Worm (Caenorhabditis elegans): Measurements from ENCODE around the gene arrd-5.

arrd-5 gene

DNA sequence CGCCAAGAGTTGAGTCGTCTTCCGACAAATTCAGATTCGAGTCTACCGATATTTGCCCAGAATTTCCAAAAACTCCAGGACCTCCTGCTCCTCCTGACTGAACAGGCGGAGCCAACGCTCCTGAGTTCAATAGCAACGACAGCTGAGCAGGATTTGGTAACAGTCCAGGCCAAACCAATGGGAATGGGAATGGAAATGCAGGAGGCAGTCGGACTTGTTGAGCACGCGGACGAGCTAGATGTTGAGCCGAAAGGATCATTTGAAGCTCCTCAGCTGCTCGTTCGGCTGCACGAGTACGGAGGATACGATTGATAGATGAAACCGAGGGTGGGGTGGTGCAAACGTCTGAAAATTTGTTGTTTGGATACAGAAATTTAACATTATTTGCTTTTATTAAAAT is 8.1 kb upstream of the arrd-5 start:
- TF ChIP-seq C34F6.9 (tag; optimal IDR thresholded peaks at IDR 0.05): no peak
- no peak for TF ChIP-seq egl-27 (tag; optimal IDR thresholded peaks at IDR 0.05)
- no peak for TF ChIP-seq crh-2 (tag; optimal IDR thresholded peaks at IDR 0.05)
- TF ChIP-seq nhr-237 (tag; optimal IDR thresholded peaks at IDR 0.05): no peak
- TF ChIP-seq skn-1 (tag; optimal IDR thresholded peaks at IDR 0.05): no peak
- no peak for TF ChIP-seq sma-9 (GFP tag; optimal IDR thresholded peaks at IDR 0.05)
- no peak for TF ChIP-seq sma-9 (tag; optimal IDR thresholded peaks at IDR 0.05)
- no peak for TF ChIP-seq elt-1 (tag; optimal IDR thresholded peaks at IDR 0.05)
- TF ChIP-seq nhr-6 (tag; optimal IDR thresholded peaks at IDR 0.05): no peak
- TF ChIP-seq alr-1 (tag; optimal IDR thresholded peaks at IDR 0.05): no peak
- no peak for TF ChIP-seq gmeb-1 (tag; optimal IDR thresholded peaks at IDR 0.05)
- no peak for TF ChIP-seq zag-1 (tag; optimal IDR thresholded peaks at IDR 0.05)
- no peak for TF ChIP-seq unc-39 (tag; optimal IDR thresholded peaks at IDR 0.05)
- no peak for TF ChIP-seq ceh-82 (tag; optimal IDR thresholded peaks at IDR 0.05)
- TF ChIP-seq nhr-77 (tag; optimal IDR thresholded peaks at IDR 0.05): no peak
- no peak for TF ChIP-seq nhr-11 (tag; optimal IDR thresholded peaks at IDR 0.05)
- TF ChIP-seq F13H6.1 (tag; optimal IDR thresholded peaks at IDR 0.05): no peak
- TF ChIP-seq aly-2 (tag; optimal IDR thresholded peaks at IDR 0.05): no peak

- TF ChIP-seq nhr-11 (tag; optimal IDR thresholded peaks at IDR 0.05): no peak
- TF ChIP-seq dmd-4 (tag; optimal IDR thresholded peaks at IDR 0.05): no peak
- no peak for TF ChIP-seq sem-4 (tag; optimal IDR thresholded peaks at IDR 0.05)
- TF ChIP-seq R02D3.7 (tag; optimal IDR thresholded peaks at IDR 0.05): no peak
- no peak for TF ChIP-seq unc-39 (tag; optimal IDR thresholded peaks at IDR 0.05)
- TF ChIP-seq nhr-237 (tag; optimal IDR thresholded peaks at IDR 0.05): no peak
- no peak for TF ChIP-seq unc-55 (GFP tag; optimal IDR thresholded peaks at IDR 0.05)
- TF ChIP-seq sma-3 (GFP tag; optimal IDR thresholded peaks at IDR 0.05): no peak
- TF ChIP-seq gmeb-1 (tag; optimal IDR thresholded peaks at IDR 0.05): no peak
- TF ChIP-seq lin-39 (tag; optimal IDR thresholded peaks at IDR 0.05): no peak
- TF ChIP-seq ceh-16 (tag; optimal IDR thresholded peaks at IDR 0.05): no peak
Observed at ce11 chrII:9827852-9828251, 7.2 kb upstream of the arrd-5 start, which contains the start of gene eyg-1. TSS of gene eyg-1 (minus strand) at chrII:9827952.

DNA sequence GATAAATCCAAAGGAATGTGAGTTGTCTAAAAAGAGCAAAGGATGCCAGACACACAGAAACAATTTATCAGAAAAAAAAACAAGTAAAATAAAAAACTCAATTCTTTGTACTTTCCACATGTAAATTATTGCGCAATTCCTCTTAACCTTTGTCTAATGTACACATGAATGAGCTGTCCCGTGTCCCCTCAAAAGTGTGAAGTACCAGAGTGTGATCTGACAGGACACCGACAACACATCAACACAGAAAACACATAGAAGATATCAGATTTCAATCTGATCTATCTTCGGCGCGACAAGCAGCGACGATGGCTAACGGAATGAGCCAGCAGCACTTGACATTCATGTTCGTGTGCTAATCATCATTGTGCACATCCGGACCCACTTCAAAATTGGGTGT is 6.5 kb upstream of the arrd-5 start:
- no peak for TF ChIP-seq ceh-16 (tag; optimal IDR thresholded peaks at IDR 0.05)
- no peak for TF ChIP-seq nhr-12 (tag; optimal IDR thresholded peaks at IDR 0.05)
- no peak for TF ChIP-seq Y55F3AM.14 (GFP tag; optimal IDR thresholded peaks at IDR 0.05)
- no peak for TF ChIP-seq egl-27 (tag; optimal IDR thresholded peaks at IDR 0.05)
- TF ChIP-seq nhr-6 (tag; optimal IDR thresholded peaks at IDR 0.05): no peak
- TF ChIP-seq snpc-4 (tag; optimal IDR thresholded peaks at IDR 0.05): no peak
- TF ChIP-seq lin-39 (tag; optimal IDR thresholded peaks at IDR 0.05): no peak
- no peak for TF ChIP-seq aly-2 (tag; optimal IDR thresholded peaks at IDR 0.05)
- TF ChIP-seq nhr-237 (tag; optimal IDR thresholded peaks at IDR 0.05): no peak
- TF ChIP-seq elt-1 (tag; optimal IDR thresholded peaks at IDR 0.05): no peak
- TF ChIP-seq lin-11 (tag; optimal IDR thresholded peaks at IDR 0.05): no peak
- TF ChIP-seq nhr-21 (tag; optimal IDR thresholded peaks at IDR 0.05): no peak

ce11 chrII:9829108-9829507 is 5.9 kb upstream of the arrd-5 start, which contains the start of gene ZK938.1:
TSS of gene ZK938.1 (plus strand) at chrII:9829408.
- TF ChIP-seq fos-1 (tag; optimal IDR thresholded peaks at IDR 0.05) (no peak), nhr-25 (tag; optimal IDR thresholded peaks at IDR 0.05) (no peak), nhr-237 (tag; optimal IDR thresholded peaks at IDR 0.05) (no peak)

ce11 chrII:9831033-9831432 is 4.0 kb upstream of the arrd-5 start, which contains the start of gene ZK938.12:
TSS of gene ZK938.12 (plus strand) at chrII:9831333.
- TF ChIP-seq nhr-129 (tag; optimal IDR thresholded peaks at IDR 0.05) (no peak), C34F6.9 (tag; optimal IDR thresholded peaks at IDR 0.05) (no peak), F13H6.1 (tag; optimal IDR thresholded peaks at IDR 0.05) (no peak), aly-2 (tag; optimal IDR thresholded peaks at IDR 0.05) (no peak), lsy-2 (tag; optimal IDR thresholded peaks at IDR 0.05) (no peak), blmp-1 (tag; optimal IDR thresholded peaks at IDR 0.05; ENCODE audit: insufficient read depth) (no peak), nhr-12 (tag; optimal IDR thresholded peaks at IDR 0.05) (no peak), lin-11 (tag; optimal IDR thresholded peaks at IDR 0.05) (no peak), nhr-237 (tag; optimal IDR thresholded peaks at IDR 0.05) (no peak), skn-1 (tag; optimal IDR thresholded peaks at IDR 0.05) (no peak), alr-1 (tag; optimal IDR thresholded peaks at IDR 0.05) (no peak), fos-1 (tag; optimal IDR thresholded peaks at IDR 0.05) (no peak), ceh-16 (tag; optimal IDR thresholded peaks at IDR 0.05) (no peak), sma-9 (GFP tag; optimal IDR thresholded peaks at IDR 0.05) (no peak), sma-9 (tag; optimal IDR thresholded peaks at IDR 0.05) (no peak), lin-13 (GFP tag; optimal IDR thresholded peaks at IDR 0.05) (no peak), ceh-82 (tag; optimal IDR thresholded peaks at IDR 0.05) (no peak), nhr-6 (tag; optimal IDR thresholded peaks at IDR 0.05) (no peak)
